Fruit fly (Drosophila melanogaster) whole organism: ENCODE results near the gene CG3817.

Experiments used
- CG8478 ChIP-seq: fragments of >200 bp; optimal IDR thresholded peaks from 2 replicates; lab custom pipeline; 2018; ENCODE audit warnings: inconsistent platforms
- Dll ChIP-seq: fragments of >200 bp; optimal IDR thresholded peaks from 2 replicates; lab custom pipeline; 2017
- EcR ChIP-seq, 2 experiments: fragments of >200 bp; optimal IDR thresholded peaks; 2 replicates each; lab custom pipeline; 2017; ENCODE audit warnings: missing biosample characterization in 2 of 2, missing genetic modification characterization in 2 of 2, missing genetic modification reagents in 2 of 2
- pan ChIP-seq: fragments of >200 bp; optimal IDR thresholded peaks from 2 replicates; lab custom pipeline; 2017
- psq ChIP-seq: fragments of >200 bp; optimal IDR thresholded peaks from 2 replicates; lab custom pipeline; 2017
- usp ChIP-seq: fragments of >200 bp; optimal IDR thresholded peaks from 2 replicates; lab custom pipeline; 2017; ENCODE audit warnings: missing biosample characterization, missing genetic modification characterization, mixed read lengths

CG3817 gene

DNA sequence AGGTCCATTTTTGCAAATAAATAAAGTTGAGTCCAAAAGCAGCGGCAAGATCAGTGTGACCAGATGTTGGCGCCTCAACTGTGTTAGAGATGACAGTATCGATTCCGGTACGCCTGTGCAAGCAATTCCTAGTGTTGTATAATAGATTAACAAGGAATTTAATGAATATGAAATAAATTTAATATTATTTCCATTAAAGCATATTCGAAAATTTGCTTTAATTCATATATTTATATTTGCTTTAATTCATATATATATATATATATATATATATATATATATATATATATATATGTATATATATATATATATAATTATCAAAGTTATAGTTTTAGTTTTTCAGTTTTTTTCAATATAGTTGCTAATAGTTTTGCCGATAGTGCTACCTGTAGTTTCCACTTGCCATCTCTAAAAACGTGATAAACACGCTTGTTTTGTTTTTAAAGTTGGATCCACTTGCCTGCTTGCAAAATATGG lies at the start of gene CG3817, which contains the start of gene Nup93-2:
CG3817 (plus strand) TSS at position 460 of the 477 bp plus-strand sequence.
Nup93-2 (minus strand) TSS at position 93 of the 477 bp plus-strand sequence.
- TF ChIP-seq pan (lab: Kevin White, UChicago) (no peak), CG8478 (lab: Kevin White, UChicago) (no peak), Dll (lab: Kevin White, UChicago) (no peak), EcR (GFP tag; optimal IDR thresholded peaks at IDR 0.05; lab: Kevin White, UChicago) (no peak), usp (GFP tag; lab: Kevin White, UChicago) (no peak), psq (lab: Kevin White, UChicago) (no peak)

DNA sequence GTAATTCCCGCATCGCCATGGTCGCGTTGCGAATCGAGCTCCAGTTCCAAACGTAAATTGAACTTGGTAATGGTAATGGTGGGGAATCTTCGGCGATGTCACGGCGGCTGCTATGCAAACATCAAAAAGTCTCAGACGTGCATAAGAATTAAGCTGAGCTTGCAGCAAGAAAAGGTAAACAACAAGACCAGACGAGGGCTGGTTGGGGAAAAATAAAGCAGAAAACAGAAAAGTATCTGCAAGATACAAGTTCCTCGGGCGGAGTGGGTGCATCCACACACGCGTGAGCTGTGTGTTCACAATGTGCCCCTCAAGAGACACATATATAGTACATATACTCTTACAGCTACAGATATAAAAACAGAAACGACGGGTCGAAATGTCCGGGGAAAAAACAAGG lies 45.9 kb upstream of the CG3817 start:
- no peak for TF ChIP-seq pan (lab: Kevin White, UChicago)
- no peak for TF ChIP-seq EcR (GFP tag; optimal IDR thresholded peaks at IDR 0.05; lab: Kevin White, UChicago)
- no peak for TF ChIP-seq psq (lab: Kevin White, UChicago)
- TF ChIP-seq usp (GFP tag; lab: Kevin White, UChicago) = no peak
- no peak for TF ChIP-seq Dll (lab: Kevin White, UChicago)
- TF ChIP-seq CG8478 (lab: Kevin White, UChicago) = no peak

DNA sequence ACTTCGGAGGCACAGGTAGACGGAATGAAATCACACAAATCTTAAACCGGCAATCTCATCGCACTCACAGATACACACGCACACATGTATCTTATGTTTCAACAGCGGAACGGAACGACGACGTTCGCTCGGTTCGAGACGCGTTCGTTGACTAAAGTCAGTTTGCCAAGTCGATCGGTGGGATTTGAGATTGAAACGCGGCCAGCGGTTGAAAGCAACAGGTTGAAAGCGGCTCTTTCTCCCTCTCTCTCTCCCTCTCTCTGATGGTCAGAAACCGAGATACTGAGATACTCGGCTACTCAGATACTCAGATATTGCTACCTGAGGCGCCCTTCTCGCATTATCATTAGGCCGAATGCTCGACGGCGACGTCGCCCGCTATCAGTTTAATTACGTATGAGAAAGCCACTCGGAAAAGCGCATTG lies 44.8 kb upstream of the CG3817 start:
- TF ChIP-seq Dll (lab: Kevin White, UChicago) = peak; percentile 56
- no peak for TF ChIP-seq pan (lab: Kevin White, UChicago)
- no peak for TF ChIP-seq CG8478 (lab: Kevin White, UChicago)
- TF ChIP-seq EcR (GFP tag; optimal IDR thresholded peaks at IDR 0.05; lab: Kevin White, UChicago) = no peak
- TF ChIP-seq usp (GFP tag; lab: Kevin White, UChicago) = no peak
- no peak for TF ChIP-seq psq (lab: Kevin White, UChicago)

DNA sequence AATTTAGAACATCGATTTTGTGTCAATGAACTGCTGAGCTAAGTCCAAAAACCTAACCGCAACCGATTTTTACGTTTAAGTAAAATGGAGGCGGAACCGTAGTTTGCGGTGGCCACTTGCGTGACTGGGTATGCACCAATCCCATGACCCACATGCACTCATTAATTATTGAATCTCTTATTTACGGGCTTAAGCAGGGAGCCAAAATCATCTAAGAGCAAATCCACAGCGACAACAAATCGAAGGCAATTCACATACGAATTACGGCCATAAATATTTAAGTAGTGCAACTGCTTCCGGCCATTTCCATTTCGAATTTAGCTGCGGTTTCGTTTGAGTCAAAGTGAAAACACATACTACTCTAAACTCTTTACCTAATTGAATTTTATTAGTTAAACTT lies 33.7 kb upstream of the CG3817 start:
- TF ChIP-seq CG8478 (lab: Kevin White, UChicago) = no peak
- no peak for TF ChIP-seq Dll (lab: Kevin White, UChicago)
- TF ChIP-seq pan (lab: Kevin White, UChicago) = no peak
- no peak for TF ChIP-seq EcR (GFP tag; optimal IDR thresholded peaks at IDR 0.05; lab: Kevin White, UChicago)
- no peak for TF ChIP-seq psq (lab: Kevin White, UChicago)
- no peak for TF ChIP-seq usp (GFP tag; lab: Kevin White, UChicago)

DNA sequence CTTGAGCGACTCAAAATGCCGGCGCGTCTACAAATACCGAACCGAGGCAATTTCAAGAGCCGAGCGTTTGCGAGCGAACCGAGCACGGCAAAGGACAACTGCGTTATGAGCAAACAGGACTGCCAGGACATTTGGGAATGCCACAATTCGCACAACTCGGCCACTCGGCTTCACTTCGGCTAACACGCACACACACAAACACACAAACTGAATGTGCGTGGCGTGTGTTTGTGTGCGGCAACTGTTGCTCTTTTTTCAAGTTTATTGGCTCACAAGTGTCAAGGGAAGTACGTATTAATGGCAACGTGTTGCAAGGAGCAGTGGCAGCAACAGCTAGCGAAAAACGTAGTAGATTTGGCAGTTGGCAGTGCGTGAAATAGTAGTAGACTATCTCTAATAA lies 25.2 kb upstream of the CG3817 start:
- TF ChIP-seq EcR (GFP tag; optimal IDR thresholded peaks at IDR 0.05; lab: Kevin White, UChicago) = no peak
- TF ChIP-seq Dll (lab: Kevin White, UChicago) = no peak
- TF ChIP-seq psq (lab: Kevin White, UChicago) = no peak
- no peak for TF ChIP-seq usp (GFP tag; lab: Kevin White, UChicago)
- TF ChIP-seq CG8478 (lab: Kevin White, UChicago) = no peak
- no peak for TF ChIP-seq pan (lab: Kevin White, UChicago)

DNA sequence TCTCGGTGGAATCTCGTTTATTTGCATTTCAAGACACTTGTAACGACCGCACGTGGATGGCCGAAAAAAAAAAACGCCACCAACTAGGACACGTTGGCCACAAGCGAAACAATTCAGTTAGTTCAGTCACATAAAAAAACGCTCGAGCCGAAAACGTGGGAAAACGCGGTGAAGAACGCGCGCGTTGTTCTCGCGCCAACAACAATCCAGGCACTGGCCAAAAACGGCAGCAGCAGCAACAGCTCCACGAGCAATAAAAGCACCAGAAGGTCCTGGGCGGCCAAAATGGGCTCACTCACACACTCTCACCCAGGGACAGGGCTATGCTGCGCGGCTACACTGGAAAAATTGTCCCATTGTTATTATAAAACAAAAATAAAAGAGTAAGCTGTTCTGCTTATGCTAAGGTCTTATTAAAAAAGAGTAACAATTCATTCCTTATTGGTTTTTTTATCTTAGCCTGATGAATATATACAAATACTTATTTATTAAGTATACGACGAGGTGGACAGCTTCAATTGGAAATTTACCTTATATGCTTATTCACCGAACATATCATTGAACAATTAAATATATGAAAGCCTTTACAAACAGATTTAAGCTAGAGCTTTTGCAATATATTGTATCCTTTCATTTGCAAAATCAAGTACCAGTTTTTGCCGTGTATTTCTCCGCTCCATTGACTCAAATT lies 23.1 kb upstream of the CG3817 start, which contains the start of gene btsz:
btsz (minus strand) TSS at position 215 of the 691 bp plus-strand sequence.
- TF ChIP-seq psq (lab: Kevin White, UChicago) = no peak
- no peak for TF ChIP-seq CG8478 (lab: Kevin White, UChicago)
- no peak for TF ChIP-seq pan (lab: Kevin White, UChicago)
- TF ChIP-seq usp (GFP tag; lab: Kevin White, UChicago) = no peak
- no peak for TF ChIP-seq Dll (lab: Kevin White, UChicago)
- TF ChIP-seq EcR (GFP tag; optimal IDR thresholded peaks at IDR 0.05; lab: Kevin White, UChicago) = no peak

DNA sequence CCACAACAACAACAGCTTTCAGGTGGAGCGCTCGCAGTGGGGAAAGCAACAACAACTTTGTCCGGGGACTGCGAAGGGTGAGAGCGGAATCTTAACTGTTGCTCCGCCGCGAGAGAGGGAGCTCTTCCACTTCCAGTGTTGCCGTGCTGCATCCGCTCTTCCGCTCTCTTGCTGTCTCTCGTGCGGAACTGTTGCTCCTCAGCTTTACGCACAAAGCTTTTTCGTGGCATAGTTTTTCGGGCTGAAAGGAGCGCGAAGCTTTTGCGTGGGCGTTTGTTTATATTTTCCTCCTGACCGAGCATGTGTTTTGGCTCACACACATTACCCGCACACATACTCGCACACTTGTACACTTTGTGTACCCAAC lies 22.6 kb upstream of the CG3817 start:
- TF ChIP-seq psq (lab: Kevin White, UChicago) (no peak), pan (lab: Kevin White, UChicago) (no peak), Dll (lab: Kevin White, UChicago) (no peak), EcR (GFP tag; optimal IDR thresholded peaks at IDR 0.05; lab: Kevin White, UChicago) (no peak), usp (GFP tag; lab: Kevin White, UChicago) (no peak), CG8478 (lab: Kevin White, UChicago) (no peak)

DNA sequence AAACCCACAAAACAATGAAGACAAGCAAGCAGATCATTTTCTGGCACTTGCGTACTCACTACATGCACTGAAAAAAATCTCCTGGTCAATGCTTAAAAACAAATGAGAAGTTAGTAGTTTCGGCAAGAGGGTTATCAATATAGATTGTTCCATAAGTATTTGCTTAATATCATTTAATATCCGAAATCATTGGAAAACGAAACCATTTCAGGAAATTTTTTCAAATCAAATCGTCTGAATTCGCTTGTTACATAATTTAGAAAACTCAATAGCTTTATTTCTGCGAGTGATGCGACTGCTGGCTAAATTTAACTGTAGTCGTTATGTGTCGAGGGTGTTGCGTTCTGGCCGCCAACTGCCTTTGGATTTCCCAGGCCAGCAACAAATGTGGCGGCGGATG lies 20.4 kb upstream of the CG3817 start:
- TF ChIP-seq pan (lab: Kevin White, UChicago) (no peak), psq (lab: Kevin White, UChicago) (no peak)

DNA sequence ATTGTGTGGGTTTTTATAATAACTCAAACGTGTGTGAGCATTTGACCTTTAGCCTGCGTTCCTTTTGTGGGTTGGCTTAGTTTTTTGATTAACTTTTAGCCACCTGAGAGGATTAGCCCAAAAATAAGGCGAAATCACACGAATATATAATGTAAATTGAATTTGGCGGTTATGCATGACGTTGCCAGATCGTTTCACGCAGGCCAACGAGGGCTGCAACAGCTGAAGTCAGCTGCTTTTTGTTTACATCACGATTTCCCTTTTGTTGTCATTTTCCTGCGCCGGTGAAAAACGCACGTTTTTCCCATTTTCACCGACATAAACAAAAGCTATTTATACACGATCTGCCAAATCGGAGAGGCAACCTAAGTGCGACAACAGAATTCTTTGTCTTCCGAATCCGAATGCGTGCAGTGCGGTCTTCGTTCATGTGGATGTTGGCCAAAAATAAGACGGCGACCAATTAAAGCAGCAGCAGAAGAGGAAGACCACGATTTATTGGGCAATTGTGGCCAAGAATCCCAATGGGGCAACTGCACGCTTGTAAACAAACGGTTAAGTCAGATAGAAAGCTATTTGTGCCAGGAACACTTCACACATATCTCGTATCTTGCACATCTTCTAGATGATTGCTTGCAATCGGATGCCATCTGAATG lies 19.2 kb upstream of the CG3817 start, which contains the start of gene CG3631:
CG3631 (plus strand) TSS at position 251 of the 657 bp plus-strand sequence.
- TF ChIP-seq psq (lab: Kevin White, UChicago) (no peak), EcR (GFP tag; optimal IDR thresholded peaks at IDR 0.05; lab: Kevin White, UChicago) (no peak), usp (GFP tag; lab: Kevin White, UChicago) (no peak), Dll (lab: Kevin White, UChicago) (no peak), CG8478 (lab: Kevin White, UChicago) (no peak), pan (lab: Kevin White, UChicago) (no peak)

DNA sequence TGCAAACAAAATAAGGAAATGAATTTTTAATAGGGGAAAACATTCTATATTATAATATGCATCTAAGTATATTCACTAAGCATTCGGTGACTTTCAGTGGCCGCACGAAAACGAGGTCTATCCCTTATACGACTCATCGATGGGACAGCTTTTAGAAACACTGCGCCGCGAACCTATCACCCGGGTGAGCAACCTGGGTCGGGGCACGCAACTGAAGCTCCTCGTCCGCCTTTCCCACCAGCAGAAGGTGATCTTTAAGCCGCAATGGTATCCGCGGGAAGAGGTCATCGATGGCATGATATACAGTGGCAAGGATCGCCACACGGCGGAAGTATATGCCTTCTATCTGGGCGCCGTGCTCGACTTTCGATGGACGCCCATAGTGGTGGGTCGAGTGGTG lies 17.7 kb upstream of the CG3817 start:
- no peak for TF ChIP-seq usp (GFP tag; lab: Kevin White, UChicago)
- TF ChIP-seq pan (lab: Kevin White, UChicago) = no peak
- no peak for TF ChIP-seq CG8478 (lab: Kevin White, UChicago)
- TF ChIP-seq psq (lab: Kevin White, UChicago) = no peak
- no peak for TF ChIP-seq EcR (GFP tag; optimal IDR thresholded peaks at IDR 0.05; lab: Kevin White, UChicago)
- no peak for TF ChIP-seq Dll (lab: Kevin White, UChicago)

DNA sequence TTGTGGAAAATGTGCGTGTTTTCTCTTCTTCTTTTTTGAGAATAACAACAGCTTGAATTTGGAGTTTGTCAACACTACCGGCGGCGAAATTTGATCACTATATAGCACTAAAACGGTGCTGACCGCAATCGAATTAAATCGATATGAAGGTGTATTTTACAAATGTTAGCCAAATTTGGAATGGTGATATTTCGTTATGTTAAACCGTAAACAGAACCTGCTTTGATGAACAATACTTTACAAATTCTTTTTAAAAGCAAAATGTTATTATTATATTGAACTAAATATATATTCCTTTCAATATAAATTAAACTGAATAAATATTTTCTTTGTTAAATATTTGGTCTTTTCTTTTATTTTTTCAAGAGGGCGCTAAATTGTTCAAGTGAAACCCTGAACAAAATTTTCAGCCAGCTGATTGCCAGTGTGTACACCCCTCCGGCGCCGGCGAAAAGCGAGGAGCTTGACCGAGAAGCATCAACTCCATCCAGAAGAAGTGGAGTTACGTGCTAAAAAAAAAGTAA lies 12.5 kb upstream of the CG3817 start, which contains the start of the genes Rrp6, CG33331 and CG33332:
Rrp6 (minus strand) TSS at position 236 of the 524 bp plus-strand sequence.
CG33331 (plus strand) TSS at position 446 of the 524 bp plus-strand sequence.
CG33332 (plus strand) TSS at position 446 of the 524 bp plus-strand sequence.
- TF ChIP-seq Dll (lab: Kevin White, UChicago) = no peak
- TF ChIP-seq EcR (GFP tag; optimal IDR thresholded peaks at IDR 0.05; lab: Kevin White, UChicago) = no peak
- TF ChIP-seq psq (lab: Kevin White, UChicago) = no peak
- TF ChIP-seq usp (GFP tag; lab: Kevin White, UChicago) = no peak
- TF ChIP-seq CG8478 (lab: Kevin White, UChicago) = no peak
- no peak for TF ChIP-seq pan (lab: Kevin White, UChicago)
